Worm (Caenorhabditis elegans) whole organism, late embryonic: ENCODE measurements around the gene Y69A2AR.1.
A peak's percentile ranks its signal among the peaks of the same experiment; 100 is the strongest.

Source experiments
- K09A11.1 ChIP-seq: sonication (generic microtip); optimal IDR thresholded peaks from 2 replicates; lab custom pipeline; 2017; ENCODE audit warnings: antibody characterized with exemption, mild to moderate bottlenecking, missing genetic modification characterization, missing compliant biosample characterization; ENCODE audit not compliant: insufficient read depth
- ahr-1 ChIP-seq: sonication (generic microtip); optimal IDR thresholded peaks from 2 replicates; lab custom pipeline; 2016; ENCODE audit warnings: missing genetic modification characterization, missing compliant biosample characterization
- ama-1 ChIP-seq: fragments of 150-350 bp; optimal IDR thresholded peaks from 2 replicates; lab custom pipeline; 2014
- ceh-14 ChIP-seq: sonication (generic microtip); optimal IDR thresholded peaks from 2 replicates; lab custom pipeline; 2016; ENCODE audit warnings: missing genotype, missing genetic modification characterization, missing compliant biosample characterization
- ceh-18 ChIP-seq: sonication (generic microtip); optimal IDR thresholded peaks from 2 replicates; lab custom pipeline; 2016; ENCODE audit warnings: missing genetic modification characterization, missing compliant biosample characterization
- ceh-19 ChIP-seq: fragments of 200-800 bp; sonication (Bioruptor generic); optimal IDR thresholded peaks from 2 replicates; lab custom pipeline; 2018; ENCODE audit warnings: mild to moderate bottlenecking, missing genetic modification characterization, missing compliant biosample characterization
- ceh-22 ChIP-seq: sonication (generic microtip); optimal IDR thresholded peaks from 2 replicates; lab custom pipeline; 2017; ENCODE audit warnings: missing biosample characterization, missing genetic modification characterization
- ceh-24 ChIP-seq: sonication (generic microtip); optimal IDR thresholded peaks from 2 replicates; lab custom pipeline; 2016; ENCODE audit warnings: mild to moderate bottlenecking, missing genetic modification characterization, missing compliant biosample characterization
- ceh-30 ChIP-seq: fragments of 150-350 bp; optimal IDR thresholded peaks from 2 replicates; lab custom pipeline; 2014; ENCODE audit warnings: missing biosample characterization, missing genetic modification characterization
- ceh-34 ChIP-seq: sonication (generic microtip); optimal IDR thresholded peaks from 2 replicates; lab custom pipeline; 2016; ENCODE audit warnings: mild to moderate bottlenecking, missing genetic modification characterization, missing compliant biosample characterization
- ceh-48 ChIP-seq: sonication (generic microtip); optimal IDR thresholded peaks from 2 replicates; lab custom pipeline; 2016; ENCODE audit warnings: missing genetic modification characterization, inconsistent platforms, missing compliant biosample characterization
- ceh-6 ChIP-seq: fragments of 200-800 bp; sonication (Bioruptor generic); optimal IDR thresholded peaks from 2 replicates; lab custom pipeline; 2018; ENCODE audit warnings: mild to moderate bottlenecking, missing genetic modification characterization, missing compliant biosample characterization
- ceh-9 ChIP-seq: sonication (generic microtip); optimal IDR thresholded peaks from 2 replicates; lab custom pipeline; 2016; ENCODE audit warnings: mild to moderate bottlenecking, missing genetic modification characterization, inconsistent platforms, missing compliant biosample characterization
- che-1 ChIP-seq: sonication (generic microtip); optimal IDR thresholded peaks from 2 replicates; lab custom pipeline; 2016; ENCODE audit warnings: mild to moderate bottlenecking, missing genetic modification characterization, missing compliant biosample characterization
- dmd-4 ChIP-seq: sonication (generic microtip); optimal IDR thresholded peaks from 2 replicates; lab custom pipeline; 2016; ENCODE audit warnings: borderline replicate concordance, missing genetic modification characterization, missing compliant biosample characterization
- dve-1 ChIP-seq: sonication (generic microtip); optimal IDR thresholded peaks from 2 replicates; lab custom pipeline; 2017; ENCODE audit warnings: antibody characterized with exemption, mild to moderate bottlenecking, missing genetic modification characterization, missing compliant biosample characterization
- fax-1 ChIP-seq: sonication (generic microtip); optimal IDR thresholded peaks from 2 replicates; lab custom pipeline; 2016; ENCODE audit warnings: missing genotype, missing genetic modification characterization, missing compliant biosample characterization
- fkh-10 ChIP-seq: fragments of 150-350 bp; optimal IDR thresholded peaks from 2 replicates; lab custom pipeline; 2014; ENCODE audit warnings: missing biosample characterization, missing genetic modification reagents, missing genetic modification characterization
- gmeb-2 ChIP-seq: sonication (generic microtip); optimal IDR thresholded peaks from 2 replicates; lab custom pipeline; 2016; ENCODE audit warnings: missing genetic modification characterization, inconsistent platforms, missing compliant biosample characterization
- hlh-13 ChIP-seq: fragments of 200-800 bp; sonication (Bioruptor generic); optimal IDR thresholded peaks from 2 replicates; lab custom pipeline; 2018; ENCODE audit warnings: mild to moderate bottlenecking, missing genetic modification characterization, missing compliant biosample characterization
- hlh-30 ChIP-seq: sonication (generic microtip); optimal IDR thresholded peaks from 2 replicates; lab custom pipeline; 2017; ENCODE audit warnings: antibody characterized with exemption, missing genetic modification characterization, missing compliant biosample characterization; ENCODE audit not compliant: insufficient read depth
- lin-11 ChIP-seq: fragments of 200-800 bp; sonication (Bioruptor generic); optimal IDR thresholded peaks from 2 replicates; lab custom pipeline; 2018; ENCODE audit warnings: mild to moderate bottlenecking, missing genetic modification characterization, missing compliant biosample characterization
- mec-3 ChIP-seq: sonication (generic microtip); optimal IDR thresholded peaks from 2 replicates; lab custom pipeline; 2016; ENCODE audit warnings: borderline replicate concordance, missing genetic modification characterization, missing compliant biosample characterization
- nfya-1 ChIP-seq: sonication (generic microtip); optimal IDR thresholded peaks from 2 replicates; lab custom pipeline; 2017; ENCODE audit warnings: missing genetic modification characterization, mild to moderate bottlenecking, missing compliant biosample characterization, antibody characterized with exemption, moderate library complexity
- nhr-232 ChIP-seq: sonication (generic microtip); optimal IDR thresholded peaks from 2 replicates; lab custom pipeline; 2016; ENCODE audit warnings: missing genetic modification characterization, missing compliant biosample characterization
- pqm-1 ChIP-seq: sonication (generic microtip); optimal IDR thresholded peaks from 2 replicates; lab custom pipeline; 2016; ENCODE audit warnings: missing genetic modification characterization, missing compliant biosample characterization
- pros-1 ChIP-seq: fragments of 150-350 bp; optimal IDR thresholded peaks from 2 replicates; lab custom pipeline; 2014; ENCODE audit warnings: missing biosample characterization, missing genetic modification reagents, missing genetic modification characterization
- ref-2 ChIP-seq: sonication (generic microtip); optimal IDR thresholded peaks from 2 replicates; lab custom pipeline; 2016; ENCODE audit warnings: missing genetic modification characterization, missing compliant biosample characterization
- sox-4 ChIP-seq: sonication (generic microtip); optimal IDR thresholded peaks from 2 replicates; lab custom pipeline; 2017; ENCODE audit warnings: mild to moderate bottlenecking, missing genetic modification characterization, inconsistent platforms, missing compliant biosample characterization
- ttx-3 ChIP-seq: sonication (generic microtip); optimal IDR thresholded peaks from 2 replicates; lab custom pipeline; 2016; ENCODE audit warnings: missing genetic modification reagents, missing genetic modification characterization, missing compliant biosample characterization
- unc-3 ChIP-seq, 2 experiments: fragments of 200-800 bp in 1 of 2; sonication (Bioruptor generic) in 1 of 2; sonication (generic microtip) in 1 of 2; conservative IDR thresholded peaks in 1 of 2; optimal IDR thresholded peaks in 1 of 2; 2 replicates each; pipeline versions ENCODE4 v1.3.6 to Lab custom; 2016 to 2022; ENCODE audit warnings: missing compliant biosample characterization in 2 of 2, missing genetic modification characterization in 2 of 2, missing genetic modification reagents in 1 of 2
- unc-42 ChIP-seq: sonication (generic microtip); optimal IDR thresholded peaks from 2 replicates; lab custom pipeline; 2016; ENCODE audit warnings: missing genotype, missing genetic modification characterization, missing compliant biosample characterization
- unc-55 ChIP-seq: sonication (generic microtip); optimal IDR thresholded peaks from 2 replicates; lab custom pipeline; 2017; ENCODE audit warnings: missing biosample characterization, missing genetic modification reagents, missing genetic modification characterization
- zip-5 ChIP-seq: sonication (generic microtip); optimal IDR thresholded peaks from 2 replicates; lab custom pipeline; 2016; ENCODE audit warnings: missing genetic modification characterization, missing compliant biosample characterization

The Y69A2AR.1 gene

ce11 chrIV:2656400-2657139 lies 10.3 kb upstream of the Y69A2AR.1 start:
- no peak for TF ChIP-seq fkh-10 (GFP tag; lab: Kevin White, UChicago)
- TF ChIP-seq unc-42 (tag; lab: Kevin White, UChicago): peak; percentile 61
- peak; percentile 33 for TF ChIP-seq ceh-14 (tag; lab: Kevin White, UChicago)
- no peak for TF ChIP-seq dmd-4 (tag; lab: Kevin White, UChicago)
- no peak for TF ChIP-seq gmeb-2 (tag; lab: Kevin White, UChicago)
- no peak for TF ChIP-seq ceh-30

DNA sequence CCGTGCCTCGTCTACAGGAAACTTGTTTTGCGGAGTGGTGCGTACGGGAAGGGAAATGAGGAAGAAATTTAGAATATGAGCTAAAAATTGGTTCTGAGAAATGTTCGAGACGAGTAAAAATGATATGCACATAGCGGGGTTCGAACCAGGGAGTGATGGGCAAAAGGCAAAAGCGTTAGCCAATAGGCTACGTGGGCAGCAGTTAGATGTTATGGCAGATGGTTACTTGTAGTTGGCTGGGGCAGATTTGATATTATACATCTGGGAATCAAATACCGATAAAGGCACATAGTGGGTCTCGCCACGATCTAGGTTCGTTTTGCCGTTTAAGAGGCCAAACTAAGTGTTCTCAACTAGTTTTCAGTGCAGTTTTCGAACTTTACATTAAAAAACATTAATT lies 9.5 kb upstream of the Y69A2AR.1 start:
- peak; percentile 48 for TF ChIP-seq ceh-6 (GFP tag; lab: Kevin White, UChicago)
- peak; percentile 3 for TF ChIP-seq ref-2
- no peak for TF ChIP-seq nhr-232 (tag; lab: Kevin White, UChicago)

ce11 chrIV:2658733-2659132 lies 8.1 kb upstream of the Y69A2AR.1 start:
- no peak for TF ChIP-seq ceh-34 (tag; lab: Kevin White, UChicago)
- no peak for TF ChIP-seq pros-1 (tag; lab: Kevin White, UChicago)
- TF ChIP-seq ttx-3 (tag; lab: Kevin White, UChicago): no peak
- TF ChIP-seq zip-5 (tag; lab: Kevin White, UChicago): no peak
- no peak for TF ChIP-seq nhr-232 (tag; lab: Kevin White, UChicago)
- no peak for TF ChIP-seq dve-1 (tag; lab: Kevin White, UChicago)
- no peak for TF ChIP-seq ahr-1 (tag; lab: Kevin White, UChicago)
- no peak for TF ChIP-seq pqm-1
- no peak for TF ChIP-seq sox-4 (tag; lab: Kevin White, UChicago)
- TF ChIP-seq ceh-22 (tag; lab: Kevin White, UChicago): no peak
- TF ChIP-seq, all 69 proteins: peak for 0

DNA sequence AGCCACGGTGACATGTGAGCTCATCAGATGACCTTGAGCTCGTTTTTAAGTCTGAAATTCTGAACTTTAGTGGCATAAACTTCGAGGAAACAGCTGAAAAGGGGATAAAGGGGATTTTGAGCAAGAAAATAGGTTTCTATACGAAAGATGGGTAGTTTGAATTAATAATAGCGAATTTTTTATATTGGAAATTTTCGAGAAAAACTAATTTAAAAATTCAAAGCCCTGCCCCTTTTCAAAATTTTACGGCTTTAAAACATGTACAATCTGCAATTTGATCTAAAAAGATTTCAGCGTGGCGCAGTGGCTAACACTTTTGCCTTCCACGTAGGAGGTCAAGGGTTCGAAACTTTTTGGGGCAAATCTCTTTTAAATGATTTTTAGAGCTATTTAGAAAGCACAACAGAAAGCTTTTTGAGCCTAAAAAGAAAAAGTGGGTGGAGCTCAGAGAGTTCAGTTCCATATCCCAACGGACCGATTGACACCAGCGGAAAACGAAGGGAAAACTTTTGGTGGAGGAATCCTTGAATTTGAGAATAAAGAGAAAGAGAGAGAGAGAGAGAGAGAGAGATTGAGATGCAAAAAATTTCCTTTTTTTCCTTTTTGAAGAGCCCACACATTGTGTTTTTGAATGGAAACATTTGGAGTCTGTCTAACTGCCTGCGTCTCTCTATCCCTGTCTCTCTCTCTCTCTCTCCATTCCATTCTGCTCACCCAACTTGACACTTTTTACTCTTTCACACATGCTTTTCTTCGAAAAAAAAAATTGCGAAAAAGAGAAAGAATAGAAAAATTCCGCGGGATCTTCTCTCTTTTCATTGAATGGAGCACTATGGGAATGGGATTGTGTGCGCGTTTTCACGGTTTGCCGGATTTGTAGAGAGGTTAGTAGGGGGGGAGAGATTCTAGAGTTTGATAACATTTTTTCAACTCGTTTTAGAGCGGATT lies 2.6 kb upstream of the Y69A2AR.1 start, which contains the start of gene Y69A2AR.31:
Gene Y69A2AR.31, minus strand, starts transcription at position 51 of the 948 bp plus-strand sequence.
- TF ChIP-seq nfya-1 (tag; lab: Kevin White, UChicago) (peak; percentile 3), hlh-30 (tag; lab: Kevin White, UChicago) (no peak), unc-3 (GFP tag; conservative IDR thresholded peaks at IDR 0.05; lab: Robert Waterston, UW) (no peak), unc-3 (tag; optimal IDR thresholded peaks at IDR 0.05; lab: Kevin White, UChicago) (no peak)

- no peak for TF ChIP-seq unc-3 (GFP tag; conservative IDR thresholded peaks at IDR 0.05; lab: Robert Waterston, UW)
- TF ChIP-seq unc-3 (tag; optimal IDR thresholded peaks at IDR 0.05; lab: Kevin White, UChicago): no peak
- TF ChIP-seq unc-55: no peak
- no peak for TF ChIP-seq mec-3 (tag; lab: Kevin White, UChicago)
- TF ChIP-seq lin-11 (tag; lab: Kevin White, UChicago): no peak
- TF ChIP-seq ceh-24 (tag; lab: Kevin White, UChicago): no peak
- no peak for TF ChIP-seq ceh-22 (tag; lab: Kevin White, UChicago)
- TF ChIP-seq fax-1 (tag; lab: Kevin White, UChicago): no peak
- no peak for TF ChIP-seq ceh-9
- no peak for TF ChIP-seq zip-5 (tag; lab: Kevin White, UChicago)
- no peak for TF ChIP-seq hlh-13 (GFP tag; lab: Kevin White, UChicago)
- no peak for TF ChIP-seq ceh-19 (GFP tag; lab: Kevin White, UChicago)
- TF ChIP-seq unc-42 (tag; lab: Kevin White, UChicago): no peak
- no peak for TF ChIP-seq ama-1 (lab: Kevin White, UChicago)
- no peak for TF ChIP-seq ceh-48 (tag; lab: Kevin White, UChicago)
- no peak for TF ChIP-seq ceh-34 (tag; lab: Kevin White, UChicago)
- TF ChIP-seq ceh-18: no peak
- TF ChIP-seq che-1 (tag; lab: Kevin White, UChicago): no peak
- TF ChIP-seq K09A11.1 (tag; lab: Kevin White, UChicago): no peak
These were observed 2.0 kb upstream of the Y69A2AR.1 start for ce11 chrIV:2664901-2665201.
